Worm (Caenorhabditis elegans) whole organism, L4 larva: ENCODE results near the gene srh-30.

Source experiments
- D1046.2 ChIP-seq: fragments of 200-800 bp; sonication (Bioruptor generic); IDR thresholded peaks from 2 replicates; pipeline ENCODE4 v1.3.6; 2022; ENCODE audit warnings: missing genetic modification characterization, missing compliant biosample characterization
- F49E8.2 ChIP-seq: sonication (generic microtip); optimal IDR thresholded peaks from 2 replicates; lab custom pipeline; 2016; ENCODE audit warnings: missing compliant biosample characterization, mild to moderate bottlenecking, missing genetic modification characterization, borderline replicate concordance
- R02D3.7 ChIP-seq: fragments of 150-350 bp; sonication (generic microtip); optimal IDR thresholded peaks from 3 replicates; lab custom pipeline; 2014; ENCODE audit warnings: missing biosample characterization, missing genetic modification characterization
- T26A8.4 ChIP-seq: fragments of 200-800 bp; sonication (Bioruptor generic); IDR thresholded peaks from 2 replicates; pipeline ENCODE4 v1.3.6; 2022; ENCODE audit warnings: missing genetic modification characterization, missing compliant biosample characterization
- ZK546.5 ChIP-seq, 2 experiments: sonication (generic microtip); optimal IDR thresholded peaks; 2 replicates each; lab custom pipeline; 2017; ENCODE audit warnings: missing biosample characterization in 2 of 2, missing genetic modification characterization in 2 of 2
- aha-1 ChIP-seq: fragments of 150-350 bp; peaks from one replicate; lab custom pipeline; 2014; ENCODE audit warnings: missing biosample characterization, missing genetic modification characterization
- ama-1 ChIP-seq: fragments of 150-350 bp; optimal IDR thresholded peaks from 2 replicates; lab custom pipeline; 2014; ENCODE audit warnings: inconsistent platforms, mixed read lengths
- ceh-32 ChIP-seq: sonication (generic microtip); optimal IDR thresholded peaks from 2 replicates; lab custom pipeline; 2016; ENCODE audit warnings: mild to moderate bottlenecking, missing genetic modification characterization, missing compliant biosample characterization; ENCODE audit not compliant: poor library complexity
- ceh-62 ChIP-seq: sonication (generic microtip); optimal IDR thresholded peaks from 2 replicates; lab custom pipeline; 2017; ENCODE audit warnings: missing biosample characterization, missing genetic modification characterization
- ctbp-1 ChIP-seq: fragments of 200-800 bp; sonication (Bioruptor generic); IDR thresholded peaks from 2 replicates; pipeline ENCODE4 v1.3.6; 2022; ENCODE audit warnings: missing genetic modification reagents, missing genetic modification characterization, missing compliant biosample characterization
- daf-8 ChIP-seq: fragments of 200-800 bp; sonication (Bioruptor generic); IDR thresholded peaks from 2 replicates; pipeline ENCODE4 v1.3.6; 2022; ENCODE audit warnings: missing genetic modification characterization, missing compliant biosample characterization
- dmd-8 ChIP-seq: fragments of 200-800 bp; sonication (Bioruptor generic); IDR thresholded peaks from 2 replicates; pipeline ENCODE4 v1.3.6; 2022; ENCODE audit warnings: missing genetic modification characterization, missing compliant biosample characterization
- dve-1 ChIP-seq: sonication (generic microtip); optimal IDR thresholded peaks from 2 replicates; lab custom pipeline; 2017; ENCODE audit warnings: antibody characterized with exemption, mild to moderate bottlenecking, missing genetic modification characterization, missing compliant biosample characterization; ENCODE audit not compliant: insufficient read depth
- fkh-10 ChIP-seq: fragments of 150-350 bp; optimal IDR thresholded peaks from 2 replicates; lab custom pipeline; 2014; ENCODE audit warnings: missing biosample characterization, missing genetic modification reagents, missing genetic modification characterization
- fos-1 ChIP-seq: fragments of 150-350 bp; optimal IDR thresholded peaks from 2 replicates; lab custom pipeline; 2014; ENCODE audit warnings: missing biosample characterization, missing genetic modification characterization
- gei-8 ChIP-seq: fragments of 200-800 bp; sonication (Bioruptor generic); optimal IDR thresholded peaks from 2 replicates; lab custom pipeline; 2018; ENCODE audit warnings: mild to moderate bottlenecking, missing genetic modification characterization, missing compliant biosample characterization
- hmg-1.1 ChIP-seq: fragments of 200-800 bp; sonication (Bioruptor generic); IDR thresholded peaks from 2 replicates; pipeline ENCODE4 v1.3.6; 2022; ENCODE audit warnings: missing genetic modification reagents, missing genetic modification characterization, missing compliant biosample characterization
- lin-13 ChIP-seq: fragments of 150-350 bp; optimal IDR thresholded peaks from 2 replicates; lab custom pipeline; 2014; ENCODE audit warnings: missing biosample characterization, missing genetic modification reagents, missing genetic modification characterization
- lin-38 ChIP-seq: fragments of 200-800 bp; sonication (Bioruptor generic); IDR thresholded peaks from 2 replicates; pipeline ENCODE4 v1.3.6; 2022; ENCODE audit warnings: missing genetic modification reagents, missing genetic modification characterization, missing compliant biosample characterization
- lir-3 ChIP-seq: sonication (generic microtip); optimal IDR thresholded peaks from 2 replicates; lab custom pipeline; 2016; ENCODE audit warnings: mild to moderate bottlenecking, missing genetic modification characterization, missing compliant biosample characterization
- madf-5 ChIP-seq, 2 experiments: fragments of 200-800 bp; sonication (Bioruptor generic); IDR thresholded peaks; 2 replicates each; pipeline ENCODE4 v1.3.6; 2022; ENCODE audit warnings: missing compliant biosample characterization in 2 of 2, missing genetic modification characterization in 2 of 2
- mdt-29 ChIP-seq: fragments of 200-800 bp; sonication (Bioruptor generic); IDR thresholded peaks from 2 replicates; pipeline ENCODE4 v1.3.6; 2022; ENCODE audit warnings: missing genetic modification reagents, missing genetic modification characterization, missing compliant biosample characterization
- nhr-102 ChIP-seq: sonication (generic microtip); optimal IDR thresholded peaks from 2 replicates; lab custom pipeline; 2016; ENCODE audit warnings: mild to moderate bottlenecking, missing genetic modification characterization, moderate library complexity, missing compliant biosample characterization
- nhr-237 ChIP-seq: sonication (generic microtip); optimal IDR thresholded peaks from 2 replicates; lab custom pipeline; 2017; ENCODE audit warnings: missing biosample characterization, missing genetic modification characterization
- nhr-76 ChIP-seq: fragments of 150-350 bp; optimal IDR thresholded peaks from 2 replicates; lab custom pipeline; 2014; ENCODE audit warnings: missing biosample characterization, missing genetic modification characterization
- pha-4 ChIP-seq, 2 experiments: fragments of 150-350 bp in 1 of 2; fragments of 200-800 bp in 1 of 2; sonication (Bioruptor generic) in 1 of 2; IDR thresholded peaks in 1 of 2; optimal IDR thresholded peaks in 1 of 2; 2 replicates each; pipeline versions ENCODE4 v1.3.6 to Lab custom; 2014 to 2022; ENCODE audit warnings: missing genetic modification characterization in 2 of 2, missing genetic modification reagents in 2 of 2, missing biosample characterization in 1 of 2, missing compliant biosample characterization in 1 of 2
- set-16 ChIP-seq: fragments of 200-800 bp; sonication (Bioruptor generic); IDR thresholded peaks from 2 replicates; pipeline ENCODE4 v1.3.6; 2022; ENCODE audit warnings: missing genetic modification reagents, missing genetic modification characterization, missing compliant biosample characterization
- snpc-1.2 ChIP-seq: fragments of 200-800 bp; sonication (Bioruptor generic); IDR thresholded peaks from 2 replicates; pipeline ENCODE4 v1.3.6; 2022; ENCODE audit warnings: missing genetic modification reagents, missing genetic modification characterization, missing compliant biosample characterization
- spr-3 ChIP-seq: fragments of 200-800 bp; sonication (Bioruptor generic); optimal IDR thresholded peaks from 2 replicates; lab custom pipeline; 2018; ENCODE audit warnings: mild to moderate bottlenecking, missing genetic modification characterization, missing compliant biosample characterization
- tag-97 ChIP-seq: fragments of 200-800 bp; sonication (Bioruptor generic); IDR thresholded peaks from 2 replicates; pipeline ENCODE4 v1.3.6; 2022; ENCODE audit warnings: missing genetic modification characterization, missing compliant biosample characterization
- unc-130 ChIP-seq: sonication (generic microtip); optimal IDR thresholded peaks from 2 replicates; lab custom pipeline; 2016; ENCODE audit warnings: missing genetic modification reagents, missing genetic modification characterization, missing compliant biosample characterization
- unc-62 ChIP-seq, 3 experiments: fragments of 150-350 bp in 1 of 3; sonication (generic microtip); optimal IDR thresholded peaks in 2 of 3; peaks in 1 of 3; 1 replicate in 1 of 3; 2 replicates in 2 of 3; lab custom pipeline; 2014 to 2017; ENCODE audit warnings: missing biosample characterization in 3 of 3, missing genetic modification characterization in 3 of 3, missing genetic modification reagents in 3 of 3, missing genotype in 1 of 3

srh-30 gene

DNA sequence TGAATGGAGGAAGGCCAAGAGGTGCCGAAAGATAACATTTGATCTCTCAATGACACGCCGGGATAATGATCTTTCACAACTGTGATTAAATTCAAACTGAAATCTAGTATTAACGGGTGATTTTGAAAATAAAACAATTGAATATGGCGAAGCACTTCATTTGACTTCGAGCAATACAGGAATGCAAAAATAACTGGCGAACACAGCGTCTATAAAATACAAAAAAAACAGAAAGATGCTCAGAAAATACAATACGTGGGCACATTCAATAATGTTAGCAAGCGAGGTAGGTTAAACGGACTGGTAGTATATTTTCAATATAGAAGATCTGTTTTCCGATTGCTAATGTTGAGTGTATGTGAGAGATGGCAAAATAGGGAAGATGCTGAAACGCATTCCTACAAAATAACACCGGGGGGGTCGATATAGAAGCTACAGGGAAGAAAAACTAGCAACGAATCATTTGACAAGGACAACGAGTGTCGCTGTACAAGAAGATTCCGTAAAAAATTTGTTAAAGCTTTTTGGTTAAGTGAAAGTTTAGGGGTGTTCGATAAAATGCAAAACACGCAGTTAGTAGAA is 11.6 kb upstream of the srh-30 start:
- TF ChIP-seq F49E8.2 (tag; lab: Kevin White, UChicago) (peak; percentile 21), unc-62 (GFP tag; optimal IDR thresholded peaks at IDR 0.05 in 1 of 2; lab: Kevin White, UChicago) (peak in 1 of 2 experiments; percentile 63), unc-62 (tag; optimal IDR thresholded peaks at IDR 0.05; lab: Kevin White, UChicago) (no peak), unc-130 (peak; percentile 61), madf-5 (GFP tag; IDR thresholded peaks at IDR 0.05; lab: Robert Waterston, UW) (peak in 1 of 2 experiments; percentile 35; a peak in 1 of 4 replicates), dmd-8 (0 out of 2 replicates have a peak, but pooled peaks have one; percentile 40), mdt-29 (GFP tag; lab: Robert Waterston, UW) (no peak), nhr-102 (no peak), ceh-62 (tag; lab: Kevin White, UChicago) (no peak), lin-38 (GFP tag; lab: Robert Waterston, UW) (0 out of 2 replicates have a peak, but pooled peaks have one; percentile 19), pha-4 (GFP tag; IDR thresholded peaks at IDR 0.05; lab: Robert Waterston, UW) (0 out of 2 replicates have a peak, but pooled peaks have one; percentile 16), pha-4 (tag; optimal IDR thresholded peaks at IDR 0.05; lab: Kevin White, UChicago) (no peak), daf-8 (no peak)

DNA sequence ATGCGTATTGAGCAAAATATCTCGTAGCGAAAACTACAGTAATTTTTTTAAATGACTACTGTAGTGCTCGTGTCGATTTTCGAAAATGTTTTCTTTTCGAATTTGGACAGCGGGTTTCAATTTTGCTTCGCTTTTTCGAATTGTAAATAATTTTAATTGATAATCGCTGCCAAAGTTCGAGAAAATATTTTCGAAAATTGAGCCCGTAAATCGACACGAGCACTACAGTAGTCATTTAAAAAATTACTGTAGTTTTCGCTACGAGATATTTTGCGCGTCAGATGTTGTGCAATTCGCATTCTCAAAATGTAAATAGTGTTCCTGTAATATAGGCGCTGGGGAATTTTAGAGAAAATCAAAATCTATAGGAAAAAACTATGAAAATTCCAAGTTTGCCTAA is 10.7 kb upstream of the srh-30 start:
- TF ChIP-seq ctbp-1 (GFP tag; lab: Robert Waterston, UW) (no peak), unc-130 (no peak), hmg-1.1 (GFP tag; lab: Robert Waterston, UW) (no peak), lin-13 (GFP tag; lab: Kevin White, UChicago) (no peak), madf-5 (GFP tag; IDR thresholded peaks at IDR 0.05; lab: Robert Waterston, UW) (no peak), nhr-237 (no peak), nhr-76 (tag; lab: Kevin White, UChicago) (no peak), daf-8 (no peak), dve-1 (tag; lab: Kevin White, UChicago) (no peak), fos-1 (no peak), ama-1 (lab: Kevin White, UChicago) (no peak), set-16 (GFP tag; lab: Robert Waterston, UW) (no peak), tag-97 (GFP tag; lab: Robert Waterston, UW) (no peak), D1046.2 (GFP tag; lab: Robert Waterston, UW) (no peak), snpc-1.2 (GFP tag; lab: Robert Waterston, UW) (no peak), ceh-32 (tag; lab: Kevin White, UChicago) (no peak), fkh-10 (GFP tag; lab: Kevin White, UChicago) (no peak)

DNA sequence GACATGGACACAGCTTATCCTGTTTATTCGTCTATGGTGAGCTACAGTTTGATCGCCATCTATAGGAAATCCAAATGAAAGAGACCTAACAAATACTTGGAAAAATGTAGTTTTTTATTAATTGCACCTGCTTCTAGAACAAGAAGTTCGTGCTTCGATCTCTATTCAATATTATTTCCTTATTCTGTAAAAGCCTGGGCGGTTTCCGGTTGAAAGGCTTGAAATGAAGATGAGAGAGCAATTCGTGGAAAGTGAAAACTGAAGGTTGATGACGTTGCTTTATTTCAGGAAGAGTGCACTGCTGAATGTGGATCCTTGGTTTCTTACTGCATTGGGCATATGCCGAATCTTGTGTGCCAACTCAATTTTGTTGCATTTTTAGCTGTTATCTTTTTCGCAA is 9.1 kb upstream of the srh-30 start:
- TF ChIP-seq gei-8 (GFP tag; lab: Kevin White, UChicago) (no peak), aha-1 (tag; lab: Kevin White, UChicago) (peak; percentile 34)

DNA sequence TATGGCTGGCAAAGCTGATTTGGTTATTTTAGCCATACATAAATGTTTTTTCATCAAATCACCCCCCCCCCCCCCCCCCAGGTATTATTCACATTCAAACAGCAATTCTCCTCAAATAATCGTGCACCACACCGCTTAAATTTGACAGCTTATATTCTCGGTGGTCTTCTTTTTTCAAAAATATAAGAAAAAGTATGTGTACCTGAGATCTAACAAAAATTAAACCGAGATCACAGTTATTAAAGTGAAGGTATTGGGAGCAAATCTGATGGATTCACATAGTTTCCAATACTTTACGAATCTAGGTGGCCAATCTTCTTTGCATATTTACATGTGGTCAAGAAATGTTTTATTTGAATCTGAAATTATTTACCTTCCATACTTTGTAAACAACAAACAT is 8.6 kb upstream of the srh-30 start, which contains the start of gene ZC404.15:
Gene ZC404.15 (plus strand): TSS at position 301 of the 400 bp plus-strand sequence.
- TF ChIP-seq aha-1 (tag; lab: Kevin White, UChicago) (peak; percentile 47), R02D3.7 (tag; lab: Kevin White, UChicago) (no peak)
- TF ChIP-seq, all 104 proteins: peak for 1

DNA sequence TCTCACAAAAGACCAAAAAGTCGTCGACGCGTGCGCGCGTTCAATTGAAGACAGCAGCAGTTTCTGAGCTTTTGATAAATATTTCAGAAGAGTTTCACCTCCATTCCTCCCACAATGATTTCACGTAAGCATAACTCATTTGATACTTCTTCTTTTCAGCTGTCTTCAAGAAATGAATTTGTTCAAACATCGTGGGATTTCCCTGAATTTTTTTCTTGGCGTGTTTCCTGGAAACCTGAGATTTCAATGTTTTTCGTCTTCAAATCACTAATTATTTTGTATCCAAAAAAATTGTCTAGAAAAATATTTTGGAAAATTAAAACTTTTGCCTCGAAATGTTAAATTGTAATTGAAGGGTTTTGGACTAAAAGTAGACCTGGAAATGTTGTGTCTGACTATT is 6.9 kb upstream of the srh-30 start:
- TF ChIP-seq unc-62 (GFP tag; optimal IDR thresholded peaks at IDR 0.05 in 1 of 2; lab: Kevin White, UChicago), result no peak
- TF ChIP-seq unc-62 (tag; optimal IDR thresholded peaks at IDR 0.05; lab: Kevin White, UChicago), result no peak
- no peak for TF ChIP-seq dmd-8
- no peak for TF ChIP-seq T26A8.4 (GFP tag; lab: Robert Waterston, UW)
- no peak for TF ChIP-seq spr-3
- no peak for TF ChIP-seq ZK546.5 (tag; optimal IDR thresholded peaks at IDR 0.05; lab: Kevin White, UChicago)
- no peak for TF ChIP-seq lir-3 (tag; lab: Kevin White, UChicago)
